Worm (Caenorhabditis elegans): ENCODE measurements around the gene F49H12.2.

The F49H12.2 gene

ce11 chrX:2071392-2072001 is 13.6 kb upstream of the F49H12.2 start:
- no peak for TF ChIP-seq ztf-11 (tag; optimal IDR thresholded peaks at IDR 0.05)
- no peak for TF ChIP-seq ceh-83 (GFP tag; optimal IDR thresholded peaks at IDR 0.05)
- no peak for TF ChIP-seq unc-120 (tag; optimal IDR thresholded peaks at IDR 0.05; ENCODE audit: poor library complexity, severe bottlenecking)
- no peak for TF ChIP-seq unc-62 (GFP tag; optimal IDR thresholded peaks at IDR 0.05)
- no peak for TF ChIP-seq elt-1 (tag; optimal IDR thresholded peaks at IDR 0.05; ENCODE audit: borderline replicate concordance, insufficient read depth)
- TF ChIP-seq mep-1 (tag; optimal IDR thresholded peaks at IDR 0.05) = peak; percentile 49
- TF ChIP-seq tbx-8 (GFP tag; optimal IDR thresholded peaks at IDR 0.05) = no peak
- TF ChIP-seq sem-2 (GFP tag; optimal IDR thresholded peaks at IDR 0.05) = no peak
- TF ChIP-seq drap-1 (GFP tag; optimal IDR thresholded peaks at IDR 0.05) = peak; percentile 5
- peak; percentile 26 for TF ChIP-seq M03D4.4 (tag; optimal IDR thresholded peaks at IDR 0.05)
- peak; percentile 80 for TF ChIP-seq cnd-1 (tag; optimal IDR thresholded peaks at IDR 0.05)
- TF ChIP-seq mls-2 (tag; optimal IDR thresholded peaks at IDR 0.05) = peak; percentile 31
- TF ChIP-seq elt-3 (tag; optimal IDR thresholded peaks at IDR 0.05) = no peak
- TF ChIP-seq ces-1 (GFP tag; optimal IDR thresholded peaks at IDR 0.05) = peak; percentile 34
- TF ChIP-seq flh-1 (GFP tag; optimal IDR thresholded peaks at IDR 0.05) = no peak
- no peak for TF ChIP-seq pha-4 (tag; optimal IDR thresholded peaks at IDR 0.05)
- TF ChIP-seq hlh-1 (tag; optimal IDR thresholded peaks at IDR 0.05) = peak; percentile 82
- TF ChIP-seq lin-13 (tag; optimal IDR thresholded peaks at IDR 0.05) = peak; percentile 78
- TF ChIP-seq ceh-39 (tag; optimal IDR thresholded peaks at IDR 0.05) = no peak
- no peak for TF ChIP-seq blmp-1 (tag; optimal IDR thresholded peaks at IDR 0.05)
- TF ChIP-seq lin-32 (GFP tag; optimal IDR thresholded peaks at IDR 0.05) = peak; percentile 62
- peak; percentile 92 for TF ChIP-seq nhr-2 (tag; optimal IDR thresholded peaks at IDR 0.05)
- no peak for TF ChIP-seq snpc-4 (tag; optimal IDR thresholded peaks at IDR 0.05)
- TF ChIP-seq nhr-76 (tag; optimal IDR thresholded peaks at IDR 0.05) = no peak
- peak; percentile 0 for TF ChIP-seq unc-39 (tag; optimal IDR thresholded peaks at IDR 0.05)
- no peak for TF ChIP-seq sptf-1 (tag; optimal IDR thresholded peaks at IDR 0.05)
- TF ChIP-seq nhr-12 (tag; optimal IDR thresholded peaks at IDR 0.05) = no peak

- TF ChIP-seq ceh-39 (tag; optimal IDR thresholded peaks at IDR 0.05) (no peak), zip-8 (tag; optimal IDR thresholded peaks at IDR 0.05) (no peak), sem-2 (GFP tag; optimal IDR thresholded peaks at IDR 0.05) (no peak), nhr-237 (tag; optimal IDR thresholded peaks at IDR 0.05) (no peak), mab-5 (tag; optimal IDR thresholded peaks at IDR 0.05) (no peak), nhr-12 (tag; optimal IDR thresholded peaks at IDR 0.05) (no peak), unc-120 (tag; optimal IDR thresholded peaks at IDR 0.05; ENCODE audit: poor library complexity, severe bottlenecking) (no peak), ham-2 (GFP tag; optimal IDR thresholded peaks at IDR 0.05) (no peak), unc-62 (GFP tag; optimal IDR thresholded peaks at IDR 0.05) (no peak), ces-1 (GFP tag; optimal IDR thresholded peaks at IDR 0.05) (no peak), nhr-28 (tag; optimal IDR thresholded peaks at IDR 0.05) (no peak), lin-13 (tag; optimal IDR thresholded peaks at IDR 0.05) (no peak), hlh-1 (tag; optimal IDR thresholded peaks at IDR 0.05) (no peak), elt-1 (tag; optimal IDR thresholded peaks at IDR 0.05; ENCODE audit: borderline replicate concordance, insufficient read depth) (no peak)
Observed at ce11 chrX:2074055-2074454, 11.0 kb upstream of the F49H12.2 start, which contains the start of gene txdc-12.2. Gene txdc-12.2, plus strand, starts transcription at chrX:2074450.

DNA sequence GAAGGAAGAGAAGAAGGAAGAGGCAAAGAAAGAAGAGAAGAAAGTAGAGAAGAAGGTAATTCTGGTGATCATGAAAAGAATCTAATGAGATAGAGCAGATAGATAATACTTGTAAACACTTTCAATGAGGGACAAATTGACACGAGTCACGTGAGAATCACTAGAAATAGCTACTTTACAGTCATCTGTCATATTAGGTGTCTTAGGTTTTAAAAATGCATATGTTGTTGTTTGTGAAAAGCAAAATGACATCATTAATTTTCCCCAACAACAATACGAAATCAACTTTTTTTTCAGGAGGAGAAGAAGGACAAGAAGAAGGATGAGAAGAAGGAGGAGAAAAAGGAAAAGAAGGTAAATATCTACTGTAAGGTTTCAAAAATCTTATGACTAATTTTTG is 9.9 kb upstream of the F49H12.2 start:
- TF ChIP-seq ham-2 (GFP tag; optimal IDR thresholded peaks at IDR 0.05) (no peak), sptf-1 (tag; optimal IDR thresholded peaks at IDR 0.05) (no peak), nhr-2 (tag; optimal IDR thresholded peaks at IDR 0.05) (no peak), lsy-2 (tag; optimal IDR thresholded peaks at IDR 0.05) (no peak), mab-5 (tag; optimal IDR thresholded peaks at IDR 0.05) (no peak), ceh-43 (GFP tag; optimal IDR thresholded peaks at IDR 0.05) (no peak), elt-1 (tag; optimal IDR thresholded peaks at IDR 0.05; ENCODE audit: borderline replicate concordance, insufficient read depth) (no peak), tbx-8 (GFP tag; optimal IDR thresholded peaks at IDR 0.05) (no peak), bed-3 (GFP tag; optimal IDR thresholded peaks at IDR 0.05) (no peak), ces-1 (GFP tag; optimal IDR thresholded peaks at IDR 0.05) (no peak), M03D4.4 (tag; optimal IDR thresholded peaks at IDR 0.05) (no peak), nhr-237 (tag; optimal IDR thresholded peaks at IDR 0.05) (no peak), unc-39 (tag; optimal IDR thresholded peaks at IDR 0.05) (no peak), flh-1 (GFP tag; optimal IDR thresholded peaks at IDR 0.05) (no peak)

All from whole organism, mixed stage, embryonic.